Fruit fly (Drosophila melanogaster) whole organism, embryonic: ENCODE results near the gene Idh3g.
A peak's percentile ranks its signal among the peaks of the same experiment; 100 is the strongest.

Experiments
- Antp ChIP-seq: fragments of 200-800 bp; sonication (Bioruptor generic); optimal IDR thresholded peaks from 3 replicates; lab custom pipeline; 2016; ENCODE audit warnings: missing biosample characterization, missing genetic modification characterization
- Atf-2 ChIP-seq: fragments of 200-800 bp; sonication (Bioruptor generic); optimal IDR thresholded peaks from 2 replicates; lab custom pipeline; 2016; ENCODE audit warnings: missing biosample characterization, missing genetic modification characterization
- Atf6 ChIP-seq: fragments of 200-800 bp; sonication (Bioruptor generic); IDR thresholded peaks from 2 replicates; pipeline ENCODE4 v1.3.6; 2022; ENCODE audit warnings: missing biosample characterization, missing genetic modification characterization
- CG10321 ChIP-seq: fragments of 200-800 bp; sonication (Bioruptor generic); IDR thresholded peaks from 2 replicates; pipeline ENCODE4 v1.3.6; 2022; ENCODE audit warnings: missing biosample characterization, missing genetic modification characterization
- CG10543 ChIP-seq: fragments of 200-800 bp; sonication (Bioruptor generic); optimal IDR thresholded peaks from 3 replicates; lab custom pipeline; 2017; ENCODE audit warnings: missing biosample characterization, mild to moderate bottlenecking, missing genetic modification characterization, moderate library complexity
- CG12219 ChIP-seq: fragments of 200-800 bp; sonication (Bioruptor generic); optimal IDR thresholded peaks from 3 replicates; lab custom pipeline; 2018; ENCODE audit warnings: missing biosample characterization, mild to moderate bottlenecking, missing genetic modification characterization
- CG13894 ChIP-seq: fragments of 200-800 bp; sonication (Bioruptor generic); optimal IDR thresholded peaks from 3 replicates; lab custom pipeline; 2018; ENCODE audit warnings: missing biosample characterization, mild to moderate bottlenecking, missing genetic modification characterization, moderate library complexity
- CG14014 ChIP-seq: fragments of 200-800 bp; sonication (Bioruptor generic); IDR thresholded peaks from 2 replicates; pipeline ENCODE4 v1.3.6; 2022; ENCODE audit warnings: missing biosample characterization, missing genetic modification characterization
- CG14050 ChIP-seq: fragments of 200-800 bp; sonication (Bioruptor generic); IDR thresholded peaks from 3 replicates; pipeline ENCODE4 v1.3.6; 2022; ENCODE audit warnings: missing biosample characterization, missing genetic modification characterization
- CG17361 ChIP-seq: fragments of 200-800 bp; sonication (Bioruptor generic); IDR thresholded peaks from 3 replicates; pipeline ENCODE4 v1.3.6; 2022; ENCODE audit warnings: missing biosample characterization, missing genetic modification characterization
- CG17802 ChIP-seq: fragments of 200-800 bp; sonication (Bioruptor generic); optimal IDR thresholded peaks from 2 replicates; lab custom pipeline; 2018; ENCODE audit warnings: missing biosample characterization, mild to moderate bottlenecking, missing genetic modification characterization, moderate library complexity
- CG17829 ChIP-seq: fragments of 200-800 bp; optimal IDR thresholded peaks from 2 replicates; lab custom pipeline; 2019; ENCODE audit warnings: missing biosample characterization, mild to moderate bottlenecking, missing genetic modification characterization, moderate library complexity
- CG18476 ChIP-seq: fragments of 200-800 bp; sonication (Bioruptor generic); optimal IDR thresholded peaks from 2 replicates; lab custom pipeline; 2016; ENCODE audit warnings: missing biosample characterization, mild to moderate bottlenecking, missing genetic modification characterization
- CG18619 ChIP-seq: fragments of 200-800 bp; sonication (Bioruptor generic); optimal IDR thresholded peaks from 3 replicates; lab custom pipeline; 2017; ENCODE audit warnings: missing biosample characterization, mild to moderate bottlenecking, missing genetic modification characterization
- CG30020 ChIP-seq: fragments of 200-800 bp; optimal IDR thresholded peaks from 2 replicates; lab custom pipeline; 2019; ENCODE audit warnings: missing biosample characterization, mild to moderate bottlenecking, missing genetic modification characterization, moderate library complexity
- CG30403 ChIP-seq: fragments of 200-800 bp; sonication (Bioruptor generic); optimal IDR thresholded peaks from 3 replicates; lab custom pipeline; 2016; ENCODE audit warnings: missing biosample characterization, missing genetic modification characterization
- CG33557 ChIP-seq: fragments of 200-800 bp; sonication (Bioruptor generic); optimal IDR thresholded peaks from 2 replicates; lab custom pipeline; 2019; ENCODE audit warnings: missing biosample characterization, mild to moderate bottlenecking, missing genetic modification characterization, moderate library complexity
- CG4424 ChIP-seq: fragments of 200-800 bp; sonication (Bioruptor generic); optimal IDR thresholded peaks from 3 replicates; lab custom pipeline; 2016; ENCODE audit warnings: missing biosample characterization, missing genetic modification characterization
- CG4617 ChIP-seq: fragments of 200-800 bp; sonication (Bioruptor generic); optimal IDR thresholded peaks from 3 replicates; lab custom pipeline; 2016; ENCODE audit warnings: missing biosample characterization, missing genetic modification characterization, borderline replicate concordance
- CG6272 ChIP-seq: fragments of 200-800 bp; sonication (Bioruptor generic); IDR thresholded peaks from 2 replicates; pipeline ENCODE4 v1.3.6; 2022; ENCODE audit warnings: missing biosample characterization, missing genetic modification characterization
- CG7372 ChIP-seq: fragments of 200-800 bp; sonication (Bioruptor generic); IDR thresholded peaks from 2 replicates; pipeline ENCODE4 v1.3.6; 2022; ENCODE audit warnings: missing biosample characterization, missing genetic modification characterization
- CG7556 ChIP-seq: fragments of 200-800 bp; sonication (Bioruptor generic); optimal IDR thresholded peaks from 2 replicates; lab custom pipeline; 2017; ENCODE audit warnings: missing biosample characterization, mild to moderate bottlenecking, missing genetic modification characterization
- CG7839 ChIP-seq: fragments of 200-800 bp; sonication (Bioruptor generic); optimal IDR thresholded peaks from 3 replicates; lab custom pipeline; 2018; ENCODE audit warnings: missing biosample characterization, mild to moderate bottlenecking, missing genetic modification characterization, moderate library complexity
- CG8290 ChIP-seq, 3 experiments: fragments of 200-800 bp; sonication (Bioruptor generic); optimal IDR thresholded peaks; 2 replicates each; lab custom pipeline; 2016 to 2019; ENCODE audit warnings: missing biosample characterization in 3 of 3, missing genetic modification characterization in 3 of 3, mild to moderate bottlenecking in 2 of 3, moderate library complexity in 1 of 3
- D19B ChIP-seq: fragments of 200-800 bp; sonication (Bioruptor generic); optimal IDR thresholded peaks from 2 replicates; lab custom pipeline; 2017; ENCODE audit warnings: missing biosample characterization, mild to moderate bottlenecking, missing genetic modification characterization
- Dbx ChIP-seq: fragments of 200-800 bp; sonication (Bioruptor generic); IDR thresholded peaks from 3 replicates; pipeline ENCODE4 v1.3.6; 2022; ENCODE audit warnings: missing biosample characterization, missing genetic modification characterization
- H2.0 ChIP-seq: fragments of 200-800 bp; sonication (Bioruptor generic); IDR thresholded peaks from 2 replicates; pipeline ENCODE4 v1.3.6; 2022; ENCODE audit warnings: missing biosample characterization, missing genetic modification characterization
- HLH3B ChIP-seq: fragments of 200-800 bp; sonication (Bioruptor generic); IDR thresholded peaks from 2 replicates; pipeline ENCODE4 v1.3.6; 2022; ENCODE audit warnings: missing biosample characterization, missing genetic modification characterization
- HLH4C ChIP-seq: fragments of 200-800 bp; sonication (Bioruptor generic); IDR thresholded peaks from 3 replicates; pipeline ENCODE4 v1.3.6; 2022; ENCODE audit warnings: missing biosample characterization, missing genetic modification characterization; ENCODE audit not compliant: partially characterized antibody
- HLH54F ChIP-seq: fragments of 200-800 bp; sonication (Bioruptor generic); optimal IDR thresholded peaks from 3 replicates; lab custom pipeline; 2016; ENCODE audit warnings: missing biosample characterization, missing genetic modification characterization
- HmgZ ChIP-seq: fragments of 200-800 bp; sonication (Bioruptor generic); optimal IDR thresholded peaks from 2 replicates; lab custom pipeline; 2018; ENCODE audit warnings: missing biosample characterization, mild to moderate bottlenecking, missing genetic modification characterization
- NC2β ChIP-seq: fragments of 200-800 bp; sonication (Bioruptor generic); optimal IDR thresholded peaks from 2 replicates; lab custom pipeline; 2016; ENCODE audit warnings: missing biosample characterization, missing genetic modification characterization
- Rx ChIP-seq: fragments of 200-800 bp; sonication (Bioruptor generic); IDR thresholded peaks from 2 replicates; pipeline ENCODE4 v1.3.6; 2022; ENCODE audit warnings: missing biosample characterization, missing genetic modification characterization
- Xrp1 ChIP-seq: fragments of 200-800 bp; sonication (Bioruptor generic); IDR thresholded peaks from 2 replicates; pipeline ENCODE4 v1.3.6; 2022; ENCODE audit warnings: missing biosample characterization, missing genetic modification characterization
- abd-A ChIP-seq: fragments of 200-800 bp; sonication (Bioruptor generic); optimal IDR thresholded peaks from 3 replicates; lab custom pipeline; 2019; ENCODE audit warnings: missing biosample characterization, mild to moderate bottlenecking, missing genetic modification characterization, moderate library complexity
- ato ChIP-seq: fragments of 200-800 bp; sonication (Bioruptor generic); IDR thresholded peaks from 2 replicates; pipeline ENCODE4 v1.3.6; 2022; ENCODE audit warnings: missing biosample characterization, missing genetic modification characterization; ENCODE audit not compliant: partially characterized antibody
- bab2 ChIP-seq: fragments of 200-800 bp; sonication (Bioruptor generic); optimal IDR thresholded peaks from 2 replicates; lab custom pipeline; 2016; ENCODE audit warnings: missing biosample characterization, missing genetic modification characterization
- cwo ChIP-seq: fragments of 200-800 bp; sonication (Bioruptor generic); optimal IDR thresholded peaks from 3 replicates; lab custom pipeline; 2017; ENCODE audit warnings: missing biosample characterization, missing genetic modification characterization, mild to moderate bottlenecking, moderate library complexity, missing genetic modification reagents
- dpn ChIP-seq, 2 experiments: fragments of 200-800 bp; sonication (Bioruptor generic); optimal IDR thresholded peaks; 3 replicates each; lab custom pipeline; 2016; ENCODE audit warnings: missing biosample characterization in 2 of 2, missing genetic modification characterization in 2 of 2
- esg ChIP-seq: fragments of 200-800 bp; sonication (Bioruptor generic); conservative IDR thresholded peaks from 2 replicates; pipeline ENCODE4 v1.3.6; 2022; ENCODE audit warnings: missing biosample characterization, missing genetic modification characterization
- h ChIP-seq: fragments of >200 bp; optimal IDR thresholded peaks from 2 replicates; lab custom pipeline; 2017
- hth ChIP-seq: fragments of >200 bp; optimal IDR thresholded peaks from 2 replicates; lab custom pipeline; 2017; ENCODE audit warnings: inconsistent platforms
- ind ChIP-seq: fragments of 200-800 bp; sonication (Bioruptor generic); optimal IDR thresholded peaks from 3 replicates; lab custom pipeline; 2016; ENCODE audit warnings: missing biosample characterization, missing genetic modification characterization
- klu ChIP-seq: fragments of 200-800 bp; sonication (Bioruptor generic); IDR thresholded peaks from 2 replicates; pipeline ENCODE4 v1.3.6; 2022; ENCODE audit warnings: missing biosample characterization, missing genetic modification characterization
- lbe ChIP-seq: fragments of 200-800 bp; sonication (Bioruptor generic); optimal IDR thresholded peaks from 2 replicates; lab custom pipeline; 2016; ENCODE audit warnings: missing biosample characterization, mild to moderate bottlenecking, missing genetic modification characterization
- lola ChIP-seq, 3 experiments: fragments of >200 bp in 2 of 3; fragments of 200-800 bp in 1 of 3; sonication (Bioruptor generic) in 1 of 3; optimal IDR thresholded peaks; 2 replicates each; lab custom pipeline; 2017 to 2019; ENCODE audit warnings: missing biosample characterization in 3 of 3, missing genetic modification characterization in 3 of 3, mild to moderate bottlenecking in 1 of 3, moderate library complexity in 1 of 3
- pfk ChIP-seq: fragments of 200-800 bp; sonication (Bioruptor generic); optimal IDR thresholded peaks from 2 replicates; lab custom pipeline; 2018; ENCODE audit warnings: missing biosample characterization, mild to moderate bottlenecking, missing genetic modification characterization, moderate library complexity
- repo ChIP-seq: fragments of 200-800 bp; sonication (Bioruptor generic); optimal IDR thresholded peaks from 2 replicates; lab custom pipeline; 2016; ENCODE audit warnings: missing biosample characterization, missing genetic modification characterization
- sd ChIP-seq: fragments of 200-800 bp; sonication (Bioruptor generic); optimal IDR thresholded peaks from 3 replicates; lab custom pipeline; 2018; ENCODE audit warnings: missing biosample characterization, mild to moderate bottlenecking, missing genetic modification characterization, moderate library complexity
- stc ChIP-seq: fragments of 200-800 bp; sonication (Bioruptor generic); IDR thresholded peaks from 2 replicates; pipeline ENCODE4 v1.3.6; 2022; ENCODE audit warnings: missing biosample characterization, missing genetic modification characterization
- tgo ChIP-seq: fragments of 200-800 bp; sonication (Bioruptor generic); IDR thresholded peaks from 3 replicates; pipeline ENCODE4 v1.3.6; 2022; ENCODE audit warnings: missing biosample characterization, missing genetic modification characterization

Idh3g gene

dm6 chr3R:25631079-25631478, 49.6 kb upstream of the Idh3g start (continued):
- TF ChIP-seq CG4617 (GFP tag; lab: Kevin White, UChicago) (no peak), D19B (GFP tag; lab: Kevin White, UChicago) (no peak), Antp (GFP tag; lab: Kevin White, UChicago) (peak; percentile 83), CG10543 (GFP tag; lab: Kevin White, UChicago) (peak; percentile 44), CG18476 (GFP tag; lab: Kevin White, UChicago) (peak; percentile 53), CG13894 (tag; lab: Kevin White, UChicago) (peak; percentile 79), lbe (GFP tag; lab: Kevin White, UChicago) (no peak), ato (no peak), CG17829 (tag; lab: Kevin White, UChicago) (peak; percentile 52), bab2 (GFP tag; lab: Kevin White, UChicago) (peak; percentile 61), HLH4C (no peak), CG7839 (peak; percentile 74), dpn (GFP tag; optimal IDR thresholded peaks at IDR 0.05; lab: Kevin White, UChicago) (peak; percentile 60 to 67), H2.0 (GFP tag; lab: Robert Waterston, UW) (peak; percentile 70), CG14050 (GFP tag; lab: Robert Waterston, UW) (peak; percentile 57; the same call in 2 of the 3 replicates), CG14014 (GFP tag; lab: Robert Waterston, UW) (peak; percentile 73), CG17802 (tag; lab: Kevin White, UChicago) (peak; percentile 39), pfk (no peak), sd (tag; lab: Kevin White, UChicago) (peak; percentile 46), cwo (GFP tag; lab: Kevin White, UChicago) (peak; percentile 66), esg (GFP tag; lab: Robert Waterston, UW) (peak; percentile 75), lola (GFP tag; optimal IDR thresholded peaks at IDR 0.05; lab: Kevin White, UChicago) (peak in 1 of 3 experiments; percentile 39), NC2β (GFP tag; lab: Kevin White, UChicago) (peak; percentile 20), Xrp1 (peak; percentile 83), Atf-2 (GFP tag; lab: Kevin White, UChicago) (peak; percentile 26), CG12219 (peak; percentile 55), HLH54F (GFP tag; lab: Kevin White, UChicago) (peak; percentile 58), CG10321 (GFP tag; lab: Robert Waterston, UW) (no peak), abd-A (tag; lab: Kevin White, UChicago) (no peak), CG30403 (GFP tag; lab: Kevin White, UChicago) (peak; percentile 60), CG7372 (0 out of 2 replicates have a peak, but pooled peaks have one; percentile 29), CG8290 (GFP tag; optimal IDR thresholded peaks at IDR 0.05; lab: Kevin White, UChicago) (no peak), CG8290 (tag; optimal IDR thresholded peaks at IDR 0.05; lab: Kevin White, UChicago) (peak in 1 of 2 experiments; percentile 14), hth (lab: Kevin White, UChicago) (no peak), Dbx (GFP tag; lab: Robert Waterston, UW) (peak; percentile 73), CG18619 (GFP tag; lab: Kevin White, UChicago) (peak; percentile 47), CG30020 (tag; lab: Kevin White, UChicago) (no peak), HmgZ (tag; lab: Kevin White, UChicago) (peak; percentile 63), tgo (GFP tag; lab: Robert Waterston, UW) (peak; percentile 62), ind (GFP tag; lab: Kevin White, UChicago) (peak; percentile 66), Rx (peak; percentile 56), klu (GFP tag; lab: Robert Waterston, UW) (peak; percentile 44; the same call in 1 of the 2 replicates), HLH3B (GFP tag; lab: Robert Waterston, UW) (peak; percentile 73), stc (peak; percentile 65), CG4424 (GFP tag; lab: Kevin White, UChicago) (peak; percentile 61), h (lab: Kevin White, UChicago) (no peak), CG33557 (GFP tag; lab: Kevin White, UChicago) (peak; percentile 5), CG17361 (GFP tag; lab: Robert Waterston, UW) (peak; percentile 72), CG7556 (GFP tag; lab: Kevin White, UChicago) (peak; percentile 74), repo (peak; percentile 53), Atf6 (0 out of 2 replicates have a peak, but pooled peaks have one; percentile 9), CG6272 (GFP tag; lab: Robert Waterston, UW) (peak; percentile 76)
